Worm (Caenorhabditis elegans) whole organism, L2 larva: ENCODE measurements around the gene ccr-4.

Experiments used
- aly-2 ChIP-seq: fragments of 150-350 bp; optimal IDR thresholded peaks from 2 replicates; lab custom pipeline; 2014; ENCODE audit warnings: missing biosample characterization, missing genetic modification characterization
- blmp-1 ChIP-seq: sonication (generic microtip); optimal IDR thresholded peaks from 2 replicates; lab custom pipeline; 2017; ENCODE audit warnings: missing genetic modification characterization, mild to moderate bottlenecking, missing compliant biosample characterization, antibody characterized with exemption, moderate library complexity; ENCODE audit not compliant: insufficient read depth
- lin-39 ChIP-seq: fragments of 150-350 bp; optimal IDR thresholded peaks from 2 replicates; lab custom pipeline; 2014; ENCODE audit warnings: missing biosample characterization, missing genetic modification reagents, missing genetic modification characterization
- mdl-1 ChIP-seq, 2 experiments: fragments of 150-350 bp in 1 of 2; sonication (generic microtip) in 1 of 2; optimal IDR thresholded peaks; 2 replicates each; lab custom pipeline; 2017; ENCODE audit warnings: missing biosample characterization in 2 of 2, missing genetic modification characterization in 2 of 2
- peb-1 ChIP-seq: fragments of 150-350 bp; optimal IDR thresholded peaks from 2 replicates; lab custom pipeline; 2014; ENCODE audit warnings: missing biosample characterization, missing genetic modification characterization

DNA sequence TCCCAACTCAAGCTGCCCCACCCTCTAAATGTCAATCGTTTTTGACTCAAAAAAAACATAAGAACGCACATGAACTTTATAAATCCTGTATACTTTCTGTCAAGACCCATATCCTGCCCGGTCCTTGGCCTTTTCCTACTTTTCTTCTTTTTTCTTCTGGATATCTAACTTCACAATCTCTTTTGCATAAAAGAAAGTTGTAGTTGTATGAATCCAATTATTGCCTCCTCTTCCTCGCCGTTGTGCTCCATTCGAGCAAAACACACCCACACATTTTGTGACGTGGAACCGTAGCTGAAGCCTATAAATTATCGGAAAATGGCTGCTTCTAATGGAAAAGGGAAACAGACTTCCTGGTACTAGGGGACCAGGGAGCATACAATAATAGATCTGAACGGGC lies 11.1 kb upstream of the ccr-4 start:
- no peak for TF ChIP-seq mdl-1 (tag; optimal IDR thresholded peaks at IDR 0.05; lab: Kevin White, UChicago)
- no peak for TF ChIP-seq lin-39
- no peak for TF ChIP-seq peb-1 (tag; lab: Kevin White, UChicago)
- no peak for TF ChIP-seq aly-2
- TF ChIP-seq blmp-1 (tag; lab: Kevin White, UChicago) = no peak
